Worm (Caenorhabditis elegans): ENCODE results near the gene Y50E8A.11.

Y50E8A.11 gene

ce11 chrV:14790792-14791191, 9.6 kb downstream of the Y50E8A.11 start (continued):
- no peak for TF ChIP-seq cebp-2 (GFP tag; IDR thresholded peaks at IDR 0.05)
- no peak for TF ChIP-seq K11D2.4 (GFP tag; IDR thresholded peaks at IDR 0.05)

- TF ChIP-seq F22D6.2 (tag; optimal IDR thresholded peaks at IDR 0.05), result no peak
- TF ChIP-seq ekl-4 (GFP tag; IDR thresholded peaks at IDR 0.05), result no peak
- TF ChIP-seq F33H1.4 (GFP tag; IDR thresholded peaks at IDR 0.05), result no peak
- no peak for TF ChIP-seq K11D2.4 (GFP tag; IDR thresholded peaks at IDR 0.05)
- TF ChIP-seq nfya-2 (GFP tag; IDR thresholded peaks at IDR 0.05), result no peak
- TF ChIP-seq ceh-58 (GFP tag; IDR thresholded peaks at IDR 0.05), result no peak
- TF ChIP-seq unc-62 (GFP tag; optimal IDR thresholded peaks at IDR 0.05), result no peak
- no peak for TF ChIP-seq dpff-1 (tag; optimal IDR thresholded peaks at IDR 0.05)
- no peak for TF ChIP-seq rcor-1 (GFP tag; IDR thresholded peaks at IDR 0.05)
- no peak for TF ChIP-seq B0336.3 (GFP tag; IDR thresholded peaks at IDR 0.05)
Observed at ce11 chrV:14791703-14792102, 10.5 kb downstream of the Y50E8A.11 start.

- TF ChIP-seq B0261.1 (tag; optimal IDR thresholded peaks at IDR 0.05), result no peak
- no peak for TF ChIP-seq sdz-38 (tag; optimal IDR thresholded peaks at IDR 0.05)
- no peak for TF ChIP-seq attf-6 (GFP tag; IDR thresholded peaks at IDR 0.05)
- TF ChIP-seq lir-1 (GFP tag; conservative IDR thresholded peaks at IDR 0.05), result no peak
- TF ChIP-seq F33H1.4 (GFP tag; IDR thresholded peaks at IDR 0.05), result no peak
- TF ChIP-seq ceh-40 (GFP tag; IDR thresholded peaks at IDR 0.05), result no peak
- TF ChIP-seq let-607 (tag; optimal IDR thresholded peaks at IDR 0.05), result no peak
- no peak for TF ChIP-seq nfya-2 (GFP tag; IDR thresholded peaks at IDR 0.05)
- TF ChIP-seq Y53F4B.3 (GFP tag; IDR thresholded peaks at IDR 0.05), result no peak
- TF ChIP-seq ama-1 (optimal IDR thresholded peaks at IDR 0.05), result no peak
- no peak for TF ChIP-seq ama-1 (GFP tag; optimal IDR thresholded peaks at IDR 0.05)
- TF ChIP-seq tbx-9 (tag; optimal IDR thresholded peaks at IDR 0.05; ENCODE audit: borderline replicate concordance), result no peak
- no peak for TF ChIP-seq pbrm-1 (GFP tag; IDR thresholded peaks at IDR 0.05)
- TF ChIP-seq efl-1 (GFP tag; optimal IDR thresholded peaks at IDR 0.05), result no peak
- TF ChIP-seq lag-1 (GFP tag; IDR thresholded peaks at IDR 0.05), result no peak
- TF ChIP-seq mcd-1 (GFP tag; IDR thresholded peaks at IDR 0.05), result no peak
- no peak for TF ChIP-seq rec-8 (tag; optimal IDR thresholded peaks at IDR 0.05)
- no peak for TF ChIP-seq mes-4 (tag; optimal IDR thresholded peaks at IDR 0.05)
- no peak for TF ChIP-seq fkh-3 (tag; optimal IDR thresholded peaks at IDR 0.05)
Observed at ce11 chrV:14792346-14792745, 11.1 kb downstream of the Y50E8A.11 start.

ce11 chrV:14793043-14793442, 11.8 kb downstream of the Y50E8A.11 start:
- TF ChIP-seq fkh-3 (tag; optimal IDR thresholded peaks at IDR 0.05), result no peak
- no peak for TF ChIP-seq F33H1.4 (GFP tag; IDR thresholded peaks at IDR 0.05)
- TF ChIP-seq ztf-3 (GFP tag; optimal IDR thresholded peaks at IDR 0.05), result no peak
- TF ChIP-seq hrde-1 (tag; optimal IDR thresholded peaks at IDR 0.05; ENCODE audit: borderline replicate concordance), result no peak
- TF ChIP-seq akir-1 (GFP tag; optimal IDR thresholded peaks at IDR 0.05), result no peak
- no peak for TF ChIP-seq ceh-91 (GFP tag; IDR thresholded peaks at IDR 0.05)
- TF ChIP-seq unc-130 (GFP tag; optimal IDR thresholded peaks at IDR 0.05), result no peak
- TF ChIP-seq K11D2.4 (GFP tag; IDR thresholded peaks at IDR 0.05), result no peak
- no peak for TF ChIP-seq rcor-1 (GFP tag; IDR thresholded peaks at IDR 0.05)

ce11 chrV:14797886-14798285, 16.7 kb downstream of the Y50E8A.11 start:
- TF ChIP-seq snpc-1.1 (tag; optimal IDR thresholded peaks at IDR 0.05; ENCODE audit: insufficient read depth) (peak; percentile 5), hmg-1.2 (GFP tag; IDR thresholded peaks at IDR 0.05) (0 out of 2 replicates have a peak, but pooled peaks have one; percentile 9), let-526 (GFP tag; IDR thresholded peaks at IDR 0.05) (no peak), snpc-4 (GFP tag; optimal IDR thresholded peaks at IDR 0.05) (no peak), snpc-4 (tag; optimal IDR thresholded peaks at IDR 0.05) (peak in 2 of 4 experiments; percentile 67 to 76), athp-1 (tag; optimal IDR thresholded peaks at IDR 0.05) (no peak)
